Fruit fly (Drosophila melanogaster): ENCODE results near the gene CG6985.

CG6985 gene

dm6 chr3R:22727456-22727833, 13.5 kb upstream of the CG6985 start:
- TF ChIP-seq sv (GFP tag; optimal IDR thresholded peaks at IDR 0.05) (no peak), Mio (GFP tag; optimal IDR thresholded peaks at IDR 0.05) (no peak), tai (GFP tag; optimal IDR thresholded peaks at IDR 0.05) (no peak), Myc (optimal IDR thresholded peaks at IDR 0.05) (no peak), OdsH (GFP tag; optimal IDR thresholded peaks at IDR 0.05) (no peak), GATAd (GFP tag; optimal IDR thresholded peaks at IDR 0.05) (no peak), N (GFP tag; optimal IDR thresholded peaks at IDR 0.05) (no peak), brk (GFP tag; optimal IDR thresholded peaks at IDR 0.05) (no peak), dsf (GFP tag; optimal IDR thresholded peaks at IDR 0.05; ENCODE audit: borderline replicate concordance) (no peak), Dfd (GFP tag; optimal IDR thresholded peaks at IDR 0.05) (no peak), Hr83 (GFP tag; optimal IDR thresholded peaks at IDR 0.05; ENCODE audit: poor library complexity, severe bottlenecking) (no peak)

dm6 chr3R:22727857-22728256, 13.1 kb upstream of the CG6985 start:
- TF ChIP-seq fru (GFP tag; optimal IDR thresholded peaks at IDR 0.05): no peak
- peak in 1 of 2 experiments; percentile 39 for TF ChIP-seq foxo (GFP tag; optimal IDR thresholded peaks at IDR 0.05)
- TF ChIP-seq CG32264 (GFP tag; optimal IDR thresholded peaks at IDR 0.05): peak; percentile 24
- peak; percentile 45 for TF ChIP-seq OdsH (GFP tag; optimal IDR thresholded peaks at IDR 0.05)
- TF ChIP-seq lola (GFP tag; optimal IDR thresholded peaks at IDR 0.05): no peak

dm6 chr3R:22732995-22733394, 8.0 kb upstream of the CG6985 start:
- TF ChIP-seq tai (GFP tag; optimal IDR thresholded peaks at IDR 0.05) (no peak), woc (GFP tag; optimal IDR thresholded peaks at IDR 0.05) (no peak), brk (GFP tag; optimal IDR thresholded peaks at IDR 0.05) (no peak), dl (GFP tag; optimal IDR thresholded peaks at IDR 0.05; ENCODE audit: insufficient read depth in 1 of 2, partially characterized antibody in 2 of 2) (no peak), CG9705 (GFP tag; optimal IDR thresholded peaks at IDR 0.05) (no peak), rgr (GFP tag; optimal IDR thresholded peaks at IDR 0.05) (no peak), Myc (optimal IDR thresholded peaks at IDR 0.05) (no peak), h (GFP tag; optimal IDR thresholded peaks at IDR 0.05) (no peak), jim (GFP tag; optimal IDR thresholded peaks at IDR 0.05) (no peak), foxo (GFP tag; optimal IDR thresholded peaks at IDR 0.05) (no peak), sage (GFP tag; optimal IDR thresholded peaks at IDR 0.05) (no peak), Dif (GFP tag; optimal IDR thresholded peaks at IDR 0.05; ENCODE audit: partially characterized antibody) (no peak), br (GFP tag; optimal IDR thresholded peaks at IDR 0.05) (no peak), dmrt93B (GFP tag; optimal IDR thresholded peaks at IDR 0.05) (no peak), Vsx2 (GFP tag; optimal IDR thresholded peaks at IDR 0.05; ENCODE audit: partially characterized antibody) (no peak), ey (GFP tag; optimal IDR thresholded peaks at IDR 0.05) (no peak), HLH106 (tag; optimal IDR thresholded peaks at IDR 0.05) (no peak)

- TF ChIP-seq Myc (optimal IDR thresholded peaks at IDR 0.05) (no peak), Vsx2 (GFP tag; optimal IDR thresholded peaks at IDR 0.05; ENCODE audit: partially characterized antibody) (no peak), pan (optimal IDR thresholded peaks at IDR 0.05) (no peak), CrebA (GFP tag; optimal IDR thresholded peaks at IDR 0.05; ENCODE audit: borderline replicate concordance) (no peak), Hnf4 (GFP tag; optimal IDR thresholded peaks at IDR 0.05) (no peak), Dif (GFP tag; optimal IDR thresholded peaks at IDR 0.05; ENCODE audit: partially characterized antibody) (no peak), sage (GFP tag; optimal IDR thresholded peaks at IDR 0.05) (no peak), Rel (GFP tag; optimal IDR thresholded peaks at IDR 0.05) (no peak), Rel (tag; optimal IDR thresholded peaks at IDR 0.05) (no peak), OdsH (GFP tag; optimal IDR thresholded peaks at IDR 0.05) (no peak), Hr78 (GFP tag; optimal IDR thresholded peaks at IDR 0.05) (no peak), foxo (GFP tag; optimal IDR thresholded peaks at IDR 0.05) (no peak), GATAd (GFP tag; optimal IDR thresholded peaks at IDR 0.05) (no peak), dl (GFP tag; optimal IDR thresholded peaks at IDR 0.05; ENCODE audit: insufficient read depth in 1 of 2, partially characterized antibody in 2 of 2) (no peak), Mio (GFP tag; optimal IDR thresholded peaks at IDR 0.05) (no peak), lola (GFP tag; optimal IDR thresholded peaks at IDR 0.05) (no peak), Jra (GFP tag; optimal IDR thresholded peaks at IDR 0.05) (no peak)
Observed at dm6 chr3R:22733751-22734150, 7.2 kb upstream of the CG6985 start, which contains the start of gene Takl2. Gene Takl2 (minus strand): TSS chr3R:22733851.
